Worm (Caenorhabditis elegans) whole organism, L2 larva: ENCODE results near the gene fbxa-169.

ENCODE experiments used
- F13H6.1 ChIP-seq: sonication (generic microtip); optimal IDR thresholded peaks from 2 replicates; lab custom pipeline; 2016; ENCODE audit warnings: missing genetic modification characterization, missing compliant biosample characterization
- R02D3.7 ChIP-seq: fragments of 150-350 bp; optimal IDR thresholded peaks from 2 replicates; lab custom pipeline; 2014; ENCODE audit warnings: missing biosample characterization, missing genetic modification characterization
- Y55F3AM.14 ChIP-seq: fragments of 200-800 bp; sonication (Bioruptor generic); optimal IDR thresholded peaks from 2 replicates; lab custom pipeline; 2018; ENCODE audit warnings: mild to moderate bottlenecking, missing genetic modification characterization, missing compliant biosample characterization
- ZK546.5 ChIP-seq: sonication (generic microtip); optimal IDR thresholded peaks from 2 replicates; lab custom pipeline; 2017; ENCODE audit warnings: missing biosample characterization, missing genetic modification characterization
- ama-1 ChIP-seq: fragments of 150-350 bp; optimal IDR thresholded peaks from 2 replicates; lab custom pipeline; 2018; ENCODE audit warnings: inconsistent platforms
- blmp-1 ChIP-seq: sonication (generic microtip); optimal IDR thresholded peaks from 2 replicates; lab custom pipeline; 2017; ENCODE audit warnings: missing genetic modification characterization, mild to moderate bottlenecking, missing compliant biosample characterization, antibody characterized with exemption, moderate library complexity; ENCODE audit not compliant: insufficient read depth
- ceh-16 ChIP-seq: fragments of 150-350 bp; optimal IDR thresholded peaks from 2 replicates; lab custom pipeline; 2014; ENCODE audit warnings: missing biosample characterization, missing genetic modification characterization
- crh-2 ChIP-seq: sonication (generic microtip); optimal IDR thresholded peaks from 2 replicates; lab custom pipeline; 2017; ENCODE audit warnings: missing biosample characterization, missing genetic modification characterization
- dmd-4 ChIP-seq: sonication (generic microtip); optimal IDR thresholded peaks from 2 replicates; lab custom pipeline; 2017; ENCODE audit warnings: missing biosample characterization, missing genetic modification characterization
- elt-1 ChIP-seq: fragments of 150-350 bp; optimal IDR thresholded peaks from 2 replicates; lab custom pipeline; 2014; ENCODE audit warnings: missing biosample characterization, missing genetic modification characterization
- fos-1 ChIP-seq: fragments of 150-350 bp; optimal IDR thresholded peaks from 2 replicates; lab custom pipeline; 2014; ENCODE audit warnings: missing biosample characterization, missing genetic modification characterization
- gmeb-1 ChIP-seq: fragments of 150-350 bp; optimal IDR thresholded peaks from 2 replicates; lab custom pipeline; 2014; ENCODE audit warnings: missing biosample characterization, missing genetic modification characterization
- lin-11 ChIP-seq: fragments of 150-350 bp; sonication (generic microtip); optimal IDR thresholded peaks from 2 replicates; lab custom pipeline; 2014; ENCODE audit warnings: missing biosample characterization, missing genetic modification characterization, inconsistent platforms, mixed read lengths
- lin-13 ChIP-seq: fragments of 150-350 bp; optimal IDR thresholded peaks from 2 replicates; lab custom pipeline; 2014; ENCODE audit warnings: missing biosample characterization, missing genetic modification reagents, missing genetic modification characterization
- lsy-2 ChIP-seq, 2 experiments: fragments of 150-350 bp in 1 of 2; sonication (generic microtip) in 1 of 2; optimal IDR thresholded peaks; 2 replicates each; lab custom pipeline; 2014 to 2017; ENCODE audit warnings: missing biosample characterization in 2 of 2, missing genetic modification characterization in 2 of 2
- mab-5 ChIP-seq: fragments of 150-350 bp; optimal IDR thresholded peaks from 2 replicates; lab custom pipeline; 2014; ENCODE audit warnings: missing biosample characterization, missing genetic modification characterization
- mdl-1 ChIP-seq, 2 experiments: fragments of 150-350 bp in 1 of 2; sonication (generic microtip) in 1 of 2; optimal IDR thresholded peaks; 2 replicates each; lab custom pipeline; 2017; ENCODE audit warnings: missing biosample characterization in 2 of 2, missing genetic modification characterization in 2 of 2
- nhr-12 ChIP-seq: fragments of 150-350 bp; optimal IDR thresholded peaks from 2 replicates; lab custom pipeline; 2014; ENCODE audit warnings: missing biosample characterization, missing genetic modification characterization
- nhr-129 ChIP-seq: fragments of 150-350 bp; optimal IDR thresholded peaks from 2 replicates; lab custom pipeline; 2014; ENCODE audit warnings: missing biosample characterization, missing genetic modification characterization
- nhr-21 ChIP-seq: fragments of 150-350 bp; optimal IDR thresholded peaks from 2 replicates; lab custom pipeline; 2014; ENCODE audit warnings: missing biosample characterization, missing genetic modification characterization
- nhr-25 ChIP-seq: fragments of 150-350 bp; sonication (generic microtip); optimal IDR thresholded peaks from 3 replicates; lab custom pipeline; 2014; ENCODE audit warnings: missing biosample characterization, missing genetic modification characterization
- peb-1 ChIP-seq: fragments of 150-350 bp; optimal IDR thresholded peaks from 2 replicates; lab custom pipeline; 2014; ENCODE audit warnings: missing biosample characterization, missing genetic modification characterization
- skn-1 ChIP-seq: sonication (generic microtip); optimal IDR thresholded peaks from 2 replicates; lab custom pipeline; 2017; ENCODE audit warnings: missing biosample characterization, missing genetic modification characterization
- sma-3 ChIP-seq: sonication (generic microtip); optimal IDR thresholded peaks from 2 replicates; lab custom pipeline; 2016; ENCODE audit warnings: missing genetic modification reagents, missing genetic modification characterization, missing compliant biosample characterization
- sma-9 ChIP-seq, 2 experiments: fragments of 150-350 bp in 1 of 2; sonication (generic microtip) in 1 of 2; optimal IDR thresholded peaks; 2 replicates each; lab custom pipeline; 2014 to 2016; ENCODE audit warnings: missing genetic modification characterization in 2 of 2, mild to moderate bottlenecking in 1 of 2, missing biosample characterization in 1 of 2, missing compliant biosample characterization in 1 of 2, missing genetic modification reagents in 1 of 2, moderate library complexity in 1 of 2
- unc-55 ChIP-seq: fragments of 150-350 bp; sonication (generic microtip); optimal IDR thresholded peaks from 3 replicates; lab custom pipeline; 2014; ENCODE audit warnings: missing biosample characterization, missing genetic modification reagents, missing genetic modification characterization
- unc-62 ChIP-seq: fragments of 150-350 bp; optimal IDR thresholded peaks from 2 replicates; lab custom pipeline; 2014; ENCODE audit warnings: missing biosample characterization, missing genetic modification reagents, missing genetic modification characterization
- zag-1 ChIP-seq: fragments of 150-350 bp; optimal IDR thresholded peaks from 2 replicates; lab custom pipeline; 2014; ENCODE audit warnings: missing biosample characterization, missing genetic modification characterization
- ztf-1 ChIP-seq: fragments of 200-800 bp; sonication (Bioruptor generic); conservative IDR thresholded peaks from 2 replicates; pipeline ENCODE4 v1.3.6; 2022; ENCODE audit warnings: missing genetic modification characterization, missing compliant biosample characterization
- ztf-4 ChIP-seq: fragments of 150-350 bp; optimal IDR thresholded peaks from 2 replicates; lab custom pipeline; 2014; ENCODE audit warnings: missing biosample characterization, missing genetic modification characterization

Gene fbxa-169

ce11 chrII:13668844-13669441 is 20.6 kb downstream of the fbxa-169 start, which contains the start of gene C31C9.7:
Gene C31C9.7, plus strand, starts transcription at chrII:13669104.
- peak; percentile 82 for TF ChIP-seq ama-1 (lab: Kevin White, UChicago)
- TF ChIP-seq blmp-1: peak; percentile 5
- peak; percentile 16 for TF ChIP-seq sma-3
- TF ChIP-seq sma-9 (GFP tag; optimal IDR thresholded peaks at IDR 0.05; lab: Kevin White, UChicago): peak; percentile 28
- TF ChIP-seq sma-9 (tag; optimal IDR thresholded peaks at IDR 0.05; lab: Kevin White, UChicago): no peak
- TF ChIP-seq ztf-1 (GFP tag; lab: Robert Waterston, UW): no peak
- TF ChIP-seq fos-1 (tag; lab: Kevin White, UChicago): peak; percentile 22
- peak; percentile 29 for TF ChIP-seq F13H6.1 (tag; lab: Kevin White, UChicago)
- no peak for TF ChIP-seq ceh-16
- no peak for TF ChIP-seq elt-1 (tag; lab: Kevin White, UChicago)

DNA sequence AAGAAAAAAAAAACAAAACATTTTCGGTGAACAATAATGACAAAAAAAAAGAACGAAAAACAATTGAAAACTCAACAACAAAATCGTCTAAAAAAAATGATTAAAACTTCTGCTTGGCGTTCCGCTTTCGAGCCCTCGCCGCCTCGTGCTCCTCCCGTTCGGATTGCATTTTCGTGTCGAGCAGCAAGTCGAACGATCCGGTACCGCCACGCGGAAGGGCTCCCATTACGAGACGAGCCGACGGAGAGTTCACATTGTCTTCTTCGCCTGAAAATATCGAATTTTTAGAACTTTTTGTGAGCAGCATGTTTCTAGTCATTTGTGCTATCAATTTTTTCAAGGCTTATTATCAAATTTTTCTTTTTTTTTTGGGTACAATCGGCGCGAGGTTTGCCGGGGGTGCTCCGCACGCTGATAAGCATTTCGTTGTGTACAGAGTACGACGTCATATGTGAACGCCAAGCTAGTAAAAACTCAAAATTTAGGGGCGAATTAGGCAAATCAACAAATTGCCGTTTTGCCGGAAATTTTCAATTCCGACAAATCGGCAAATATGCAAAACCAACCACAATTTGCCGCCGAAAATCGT is 22.5 kb downstream of the fbxa-169 start:
- peak; percentile 55 for TF ChIP-seq fos-1 (tag; lab: Kevin White, UChicago)
- no peak for TF ChIP-seq ceh-16

ce11 chrII:13672057-13672456 is 23.7 kb downstream of the fbxa-169 start:
- peak; percentile 51 for TF ChIP-seq sma-9 (GFP tag; optimal IDR thresholded peaks at IDR 0.05; lab: Kevin White, UChicago)
- no peak for TF ChIP-seq sma-9 (tag; optimal IDR thresholded peaks at IDR 0.05; lab: Kevin White, UChicago)
- no peak for TF ChIP-seq R02D3.7 (tag; lab: Kevin White, UChicago)
- TF ChIP-seq crh-2 (tag; lab: Kevin White, UChicago): peak; percentile 32
- no peak for TF ChIP-seq zag-1 (tag; lab: Kevin White, UChicago)
- peak; percentile 21 for TF ChIP-seq sma-3
- TF ChIP-seq, all 48 proteins: peak for 3

- TF ChIP-seq nhr-129 (tag; lab: Kevin White, UChicago): peak; percentile 5
- TF ChIP-seq nhr-25 (tag; lab: Kevin White, UChicago): peak; percentile 23
- TF ChIP-seq mdl-1 (tag; optimal IDR thresholded peaks at IDR 0.05; lab: Kevin White, UChicago): peak in 1 of 2 experiments; percentile 36
- peak; percentile 14 for TF ChIP-seq nhr-21
- no peak for TF ChIP-seq ceh-16
- no peak for TF ChIP-seq unc-62 (GFP tag; lab: Kevin White, UChicago)
- TF ChIP-seq crh-2 (tag; lab: Kevin White, UChicago): peak; percentile 17
- no peak for TF ChIP-seq skn-1 (tag; lab: Kevin White, UChicago)
- TF ChIP-seq Y55F3AM.14 (GFP tag; lab: Kevin White, UChicago): no peak
- TF ChIP-seq dmd-4 (tag; lab: Kevin White, UChicago): no peak
- no peak for TF ChIP-seq lin-13 (GFP tag; lab: Kevin White, UChicago)
- TF ChIP-seq unc-55: no peak
- TF ChIP-seq fos-1 (tag; lab: Kevin White, UChicago): peak; percentile 2
- TF ChIP-seq mab-5 (tag; lab: Kevin White, UChicago): no peak
- no peak for TF ChIP-seq gmeb-1 (tag; lab: Kevin White, UChicago)
- peak; percentile 60 for TF ChIP-seq sma-9 (GFP tag; optimal IDR thresholded peaks at IDR 0.05; lab: Kevin White, UChicago)
- no peak for TF ChIP-seq sma-9 (tag; optimal IDR thresholded peaks at IDR 0.05; lab: Kevin White, UChicago)
- no peak for TF ChIP-seq nhr-12 (tag; lab: Kevin White, UChicago)
- no peak for TF ChIP-seq ZK546.5
- TF ChIP-seq blmp-1: peak; percentile 92
- no peak for TF ChIP-seq F13H6.1 (tag; lab: Kevin White, UChicago)
- TF ChIP-seq, all 48 proteins: peak for 8
Observed at ce11 chrII:13673605-13674193, 25.4 kb downstream of the fbxa-169 start.

ce11 chrII:13675212-13675611 is 26.9 kb downstream of the fbxa-169 start:
- no peak for TF ChIP-seq nhr-12 (tag; lab: Kevin White, UChicago)
- peak; percentile 22 for TF ChIP-seq sma-9 (GFP tag; optimal IDR thresholded peaks at IDR 0.05; lab: Kevin White, UChicago)
- TF ChIP-seq sma-9 (tag; optimal IDR thresholded peaks at IDR 0.05; lab: Kevin White, UChicago): no peak
- peak; percentile 44 for TF ChIP-seq nhr-21
- peak; percentile 52 for TF ChIP-seq mab-5 (tag; lab: Kevin White, UChicago)

DNA sequence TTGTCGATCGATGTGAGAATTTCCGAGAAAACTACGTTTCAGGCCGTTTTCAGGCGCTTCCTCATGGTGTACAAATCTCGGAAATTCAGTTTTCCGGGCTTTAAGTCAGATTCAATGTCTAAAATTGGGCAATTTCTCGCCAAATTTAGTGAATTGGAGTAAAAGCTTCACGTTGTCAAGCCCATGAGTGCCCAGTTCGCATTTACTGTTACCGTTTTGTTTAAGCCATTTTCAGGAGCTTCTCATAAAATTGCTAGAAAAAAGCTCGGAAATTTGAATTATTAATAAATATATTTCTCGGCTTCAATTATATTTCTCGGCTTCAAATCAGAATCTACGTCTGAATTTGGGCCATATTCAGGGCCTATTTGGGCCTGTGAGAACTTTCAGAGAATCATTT is 29.6 kb downstream of the fbxa-169 start:
- TF ChIP-seq lsy-2 (tag; optimal IDR thresholded peaks at IDR 0.05; lab: Kevin White, UChicago) (no peak), sma-3 (no peak), lin-11 (tag; lab: Kevin White, UChicago) (no peak), ztf-4 (tag; lab: Kevin White, UChicago) (no peak), sma-9 (GFP tag; optimal IDR thresholded peaks at IDR 0.05; lab: Kevin White, UChicago) (no peak), sma-9 (tag; optimal IDR thresholded peaks at IDR 0.05; lab: Kevin White, UChicago) (no peak), peb-1 (tag; lab: Kevin White, UChicago) (no peak)
